Fruit fly (Drosophila melanogaster) whole organism, embryonic: Measurements from ENCODE around the gene CG10801.

Experiments used
- Bgb ChIP-seq: fragments of 200-800 bp; sonication (Bioruptor generic); IDR thresholded peaks from 2 replicates; pipeline ENCODE4 v1.3.6; 2022; ENCODE audit warnings: missing biosample characterization, missing genetic modification characterization; ENCODE audit not compliant: partially characterized antibody
- Bteb2 ChIP-seq: fragments of 200-800 bp; sonication (Bioruptor generic); optimal IDR thresholded peaks from 2 replicates; lab custom pipeline; 2016; ENCODE audit warnings: missing biosample characterization, missing genetic modification characterization
- CG1024 ChIP-seq: fragments of 200-800 bp; sonication (Bioruptor generic); IDR thresholded peaks from 2 replicates; pipeline ENCODE4 v1.3.6; 2022; ENCODE audit warnings: missing biosample characterization, missing genetic modification characterization
- CG10366 ChIP-seq: fragments of 200-800 bp; sonication (Bioruptor generic); IDR thresholded peaks from 2 replicates; pipeline ENCODE4 v1.3.6; 2022; ENCODE audit warnings: missing biosample characterization, missing genetic modification characterization
- CG10543 ChIP-seq: fragments of 200-800 bp; sonication (Bioruptor generic); optimal IDR thresholded peaks from 3 replicates; lab custom pipeline; 2017; ENCODE audit warnings: missing biosample characterization, mild to moderate bottlenecking, missing genetic modification characterization, moderate library complexity
- CG11456 ChIP-seq: fragments of 200-800 bp; sonication (Bioruptor generic); IDR thresholded peaks from 3 replicates; pipeline ENCODE4 v1.3.6; 2022; ENCODE audit warnings: missing biosample characterization, missing genetic modification characterization
- CG12071 ChIP-seq: fragments of 200-800 bp; sonication (Bioruptor generic); optimal IDR thresholded peaks from 3 replicates; lab custom pipeline; 2018; ENCODE audit warnings: missing biosample characterization, mild to moderate bottlenecking, missing genetic modification characterization
- CG12219 ChIP-seq: fragments of 200-800 bp; sonication (Bioruptor generic); optimal IDR thresholded peaks from 3 replicates; lab custom pipeline; 2018; ENCODE audit warnings: missing biosample characterization, mild to moderate bottlenecking, missing genetic modification characterization
- CG14050 ChIP-seq: fragments of 200-800 bp; sonication (Bioruptor generic); IDR thresholded peaks from 3 replicates; pipeline ENCODE4 v1.3.6; 2022; ENCODE audit warnings: missing biosample characterization, missing genetic modification characterization
- CG15479 ChIP-seq: fragments of 200-800 bp; sonication (Bioruptor generic); optimal IDR thresholded peaks from 3 replicates; lab custom pipeline; 2019; ENCODE audit warnings: missing biosample characterization, mild to moderate bottlenecking, missing genetic modification characterization, moderate library complexity
- CG15514 ChIP-seq: fragments of 200-800 bp; sonication (Bioruptor generic); optimal IDR thresholded peaks from 3 replicates; lab custom pipeline; 2017; ENCODE audit warnings: missing biosample characterization, missing genetic modification characterization, mild to moderate bottlenecking, moderate library complexity, missing genetic modification reagents
- CG1647 ChIP-seq: fragments of 200-800 bp; sonication (Bioruptor generic); optimal IDR thresholded peaks from 3 replicates; lab custom pipeline; 2016; ENCODE audit warnings: missing biosample characterization, missing genetic modification characterization
- CG17186 ChIP-seq: fragments of 200-800 bp; sonication (Bioruptor generic); optimal IDR thresholded peaks from 3 replicates; lab custom pipeline; 2017; ENCODE audit warnings: missing biosample characterization, missing genetic modification reagents, missing genetic modification characterization
- CG17328 ChIP-seq: fragments of 200-800 bp; sonication (Bioruptor generic); IDR thresholded peaks from 2 replicates; pipeline ENCODE4 v1.3.6; 2022; ENCODE audit warnings: missing biosample characterization, missing genetic modification characterization
- CG17385 ChIP-seq: fragments of 200-800 bp; sonication (Bioruptor generic); optimal IDR thresholded peaks from 3 replicates; lab custom pipeline; 2018; ENCODE audit warnings: missing biosample characterization, mild to moderate bottlenecking, missing genetic modification characterization
- CG18262 ChIP-seq: fragments of 200-800 bp; optimal IDR thresholded peaks from 3 replicates; lab custom pipeline; 2019; ENCODE audit warnings: missing biosample characterization, mild to moderate bottlenecking, missing genetic modification characterization, moderate library complexity
- CG18476 ChIP-seq: fragments of 200-800 bp; sonication (Bioruptor generic); optimal IDR thresholded peaks from 2 replicates; lab custom pipeline; 2016; ENCODE audit warnings: missing biosample characterization, mild to moderate bottlenecking, missing genetic modification characterization
- CG32767 ChIP-seq: fragments of 200-800 bp; sonication (Bioruptor generic); IDR thresholded peaks from 2 replicates; pipeline ENCODE4 v1.3.6; 2022; ENCODE audit warnings: missing biosample characterization, missing genetic modification characterization
- CG33213 ChIP-seq: fragments of 200-800 bp; sonication (Bioruptor generic); optimal IDR thresholded peaks from 3 replicates; lab custom pipeline; 2016; ENCODE audit warnings: missing biosample characterization, missing genetic modification characterization
- CG3726 ChIP-seq: fragments of 200-800 bp; sonication (Bioruptor generic); IDR thresholded peaks from 3 replicates; pipeline ENCODE4, ENCODE4 v1.3.6; 2022; ENCODE audit warnings: missing biosample characterization, missing genetic modification characterization
- CG3995 ChIP-seq: fragments of 200-800 bp; sonication (Bioruptor generic); optimal IDR thresholded peaks from 3 replicates; lab custom pipeline; 2016; ENCODE audit warnings: missing biosample characterization, missing genetic modification characterization
- CG5245 ChIP-seq: fragments of 200-800 bp; sonication (Bioruptor generic); optimal IDR thresholded peaks from 3 replicates; lab custom pipeline; 2016; ENCODE audit warnings: missing biosample characterization, missing genetic modification characterization
- CG5953 ChIP-seq: fragments of 200-800 bp; sonication (Bioruptor generic); IDR thresholded peaks from 2 replicates; pipeline ENCODE4 v1.3.6; 2022; ENCODE audit warnings: missing biosample characterization, missing genetic modification characterization
- CG6272 ChIP-seq: fragments of 200-800 bp; sonication (Bioruptor generic); IDR thresholded peaks from 2 replicates; pipeline ENCODE4 v1.3.6; 2022; ENCODE audit warnings: missing biosample characterization, missing genetic modification characterization
- CG6791 ChIP-seq: fragments of 200-800 bp; sonication (Bioruptor generic); IDR thresholded peaks from 3 replicates; pipeline ENCODE4 v1.3.6; 2022; ENCODE audit warnings: missing biosample characterization, missing genetic modification characterization; ENCODE audit not compliant: partially characterized antibody
- CG7372 ChIP-seq: fragments of 200-800 bp; sonication (Bioruptor generic); IDR thresholded peaks from 2 replicates; pipeline ENCODE4 v1.3.6; 2022; ENCODE audit warnings: missing biosample characterization, missing genetic modification characterization
- CG8089 ChIP-seq: fragments of 200-800 bp; sonication (Bioruptor generic); optimal IDR thresholded peaks from 3 replicates; lab custom pipeline; 2016; ENCODE audit warnings: missing biosample characterization, missing genetic modification characterization
- CG9876 ChIP-seq: fragments of 200-800 bp; sonication (Bioruptor generic); optimal IDR thresholded peaks from 2 replicates; lab custom pipeline; 2016; ENCODE audit warnings: missing biosample characterization, missing genetic modification characterization
- Dref ChIP-seq: fragments of 200-800 bp; sonication (Bioruptor generic); IDR thresholded peaks from 2 replicates; pipeline ENCODE4 v1.3.6; 2022; ENCODE audit warnings: missing biosample characterization, missing genetic modification characterization
- HLH54F ChIP-seq: fragments of 200-800 bp; sonication (Bioruptor generic); optimal IDR thresholded peaks from 3 replicates; lab custom pipeline; 2016; ENCODE audit warnings: missing biosample characterization, missing genetic modification characterization
- Hmx ChIP-seq: fragments of 200-800 bp; sonication (Bioruptor generic); optimal IDR thresholded peaks from 2 replicates; lab custom pipeline; 2016; ENCODE audit warnings: missing biosample characterization, missing genetic modification characterization
- Mad ChIP-seq: fragments of 200-800 bp; sonication (Bioruptor generic); optimal IDR thresholded peaks from 2 replicates; lab custom pipeline; 2016; ENCODE audit warnings: missing biosample characterization, missing genetic modification characterization
- Poxn ChIP-seq: fragments of 200-800 bp; sonication (Bioruptor generic); IDR thresholded peaks from 2 replicates; pipeline ENCODE4 v1.3.6; 2022; ENCODE audit warnings: missing biosample characterization, missing genetic modification characterization
- Side ChIP-seq: fragments of 200-800 bp; sonication (Bioruptor generic); optimal IDR thresholded peaks from 2 replicates; lab custom pipeline; 2016; ENCODE audit warnings: missing biosample characterization, missing genetic modification characterization
- Sry-β ChIP-seq: fragments of 200-800 bp; sonication (Bioruptor generic); optimal IDR thresholded peaks from 2 replicates; lab custom pipeline; 2018; ENCODE audit warnings: missing biosample characterization, mild to moderate bottlenecking, missing genetic modification characterization, moderate library complexity
- br ChIP-seq: fragments of >200 bp; optimal IDR thresholded peaks from 2 replicates; lab custom pipeline; 2017
- chif ChIP-seq, 2 experiments: fragments of 200-800 bp; sonication (Bioruptor generic); optimal IDR thresholded peaks; 3 replicates each; lab custom pipeline; 2016; ENCODE audit warnings: missing biosample characterization in 2 of 2, missing genetic modification characterization in 2 of 2
- chm ChIP-seq: fragments of 200-800 bp; sonication (Bioruptor generic); IDR thresholded peaks from 2 replicates; pipeline ENCODE4 v1.3.6; 2022; ENCODE audit warnings: missing biosample characterization, missing genetic modification characterization
- corto ChIP-seq: fragments of 200-800 bp; sonication (Bioruptor generic); optimal IDR thresholded peaks from 2 replicates; lab custom pipeline; 2016; ENCODE audit warnings: missing biosample characterization, mild to moderate bottlenecking, missing genetic modification characterization, moderate library complexity
- hb ChIP-seq: fragments of 200-800 bp; sonication (Bioruptor generic); IDR thresholded peaks from 3 replicates; pipeline ENCODE4 v1.3.6; 2022; ENCODE audit warnings: missing biosample characterization, missing genetic modification characterization; ENCODE audit not compliant: partially characterized antibody
- insv ChIP-seq, 2 experiments: fragments of 200-800 bp; sonication (Bioruptor generic); optimal IDR thresholded peaks; 3 replicates each; lab custom pipeline; 2016 to 2018; ENCODE audit warnings: missing biosample characterization in 2 of 2, missing genetic modification characterization in 2 of 2
- inv ChIP-seq: fragments of 200-800 bp; sonication (Bioruptor generic); IDR thresholded peaks from 2 replicates; pipeline ENCODE4 v1.3.6; 2022; ENCODE audit warnings: missing biosample characterization, missing genetic modification characterization; ENCODE audit not compliant: partially characterized antibody
- jigr1 ChIP-seq: fragments of 200-800 bp; sonication (Bioruptor generic); IDR thresholded peaks from 3 replicates; pipeline ENCODE4 v1.3.6; 2022; ENCODE audit warnings: missing biosample characterization, missing genetic modification characterization
- kay ChIP-seq: fragments of 200-800 bp; sonication (Bioruptor generic); optimal IDR thresholded peaks from 2 replicates; lab custom pipeline; 2016; ENCODE audit warnings: missing biosample characterization, missing genetic modification characterization
- lmd ChIP-seq: fragments of 200-800 bp; sonication (Bioruptor generic); IDR thresholded peaks from 2 replicates; pipeline ENCODE4 v1.3.6; 2022; ENCODE audit warnings: missing biosample characterization, missing genetic modification characterization
- peb ChIP-seq: fragments of 200-800 bp; sonication (Bioruptor generic); IDR thresholded peaks from 2 replicates; pipeline ENCODE4 v1.3.6; 2022; ENCODE audit warnings: missing biosample characterization, missing genetic modification characterization
- pzg ChIP-seq: fragments of 200-800 bp; sonication (Bioruptor generic); optimal IDR thresholded peaks from 3 replicates; lab custom pipeline; 2018; ENCODE audit warnings: missing biosample characterization, mild to moderate bottlenecking, missing genetic modification characterization, moderate library complexity
- sens-2 ChIP-seq: fragments of 200-800 bp; sonication (Bioruptor generic); IDR thresholded peaks from 2 replicates; pipeline ENCODE4 v1.3.6; 2022; ENCODE audit warnings: missing biosample characterization, missing genetic modification characterization
- sim ChIP-seq: fragments of 200-800 bp; sonication (Bioruptor generic); IDR thresholded peaks from 2 replicates; pipeline ENCODE4 v1.3.6; 2022; ENCODE audit warnings: missing biosample characterization, missing genetic modification characterization
- tap ChIP-seq: fragments of 200-800 bp; optimal IDR thresholded peaks from 3 replicates; lab custom pipeline; 2019; ENCODE audit warnings: missing biosample characterization, mild to moderate bottlenecking, missing genetic modification characterization, moderate library complexity
- vfl ChIP-seq: fragments of 200-800 bp; sonication (Bioruptor generic); optimal IDR thresholded peaks from 2 replicates; lab custom pipeline; 2016; ENCODE audit warnings: missing biosample characterization, missing genetic modification characterization
- zen2 ChIP-seq: fragments of 200-800 bp; sonication (Bioruptor generic); IDR thresholded peaks from 3 replicates; pipeline ENCODE4 v1.3.6; 2022; ENCODE audit warnings: missing biosample characterization, missing genetic modification characterization; ENCODE audit not compliant: partially characterized antibody

Gene CG10801

dm6 chrX:3427614-3427965 lies 32.8 kb upstream of the CG10801 start (continued):
- TF ChIP-seq CG12219 (GFP tag; lab: Kevin White, UChicago) (no peak), chm (GFP tag; lab: Robert Waterston, UW) (peak; percentile 84), zen2 (GFP tag; lab: Robert Waterston, UW) (no peak), kay (GFP tag; lab: Kevin White, UChicago) (peak; percentile 13), vfl (GFP tag; lab: Kevin White, UChicago) (peak; percentile 34), CG1024 (peak; percentile 67; the same call in 1 of the 2 replicates), insv (GFP tag; optimal IDR thresholded peaks at IDR 0.05; lab: Kevin White, UChicago) (no peak), CG12071 (GFP tag; lab: Kevin White, UChicago) (no peak), CG11456 (GFP tag; lab: Robert Waterston, UW) (peak; percentile 57; the same call in 1 of the 3 replicates), Dref (GFP tag; lab: Robert Waterston, UW) (no peak), CG15514 (no peak), Bgb (GFP tag; lab: Robert Waterston, UW) (no peak), Hmx (no peak), Sry-β (GFP tag; lab: Kevin White, UChicago) (no peak), CG17186 (no peak), tap (tag; lab: Kevin White, UChicago) (peak; percentile 27), hb (GFP tag; lab: Robert Waterston, UW) (no peak), br (lab: Kevin White, UChicago) (no peak), CG6272 (GFP tag; lab: Robert Waterston, UW) (peak; percentile 54), chif (GFP tag; optimal IDR thresholded peaks at IDR 0.05; lab: Kevin White, UChicago) (peak; percentile 85 to 91), lmd (GFP tag; lab: Robert Waterston, UW) (peak; percentile 72), jigr1 (GFP tag; lab: Robert Waterston, UW) (no peak), CG18476 (GFP tag; lab: Kevin White, UChicago) (no peak), CG7372 (GFP tag; lab: Robert Waterston, UW) (0 out of 2 replicates have a peak, but pooled peaks have one; percentile 24), HLH54F (GFP tag; lab: Kevin White, UChicago) (peak; percentile 26), sim (GFP tag; lab: Robert Waterston, UW) (0 out of 2 replicates have a peak, but pooled peaks have one; percentile 49), sens-2 (peak; percentile 48), Mad (GFP tag; lab: Kevin White, UChicago) (peak; percentile 50), peb (GFP tag; lab: Robert Waterston, UW) (peak; percentile 56; the same call in 1 of the 2 replicates), CG15479 (GFP tag; lab: Kevin White, UChicago) (peak; percentile 71), Side (GFP tag; lab: Kevin White, UChicago) (peak; percentile 67), CG17328 (peak; percentile 93), CG18262 (peak; percentile 91), CG14050 (peak; percentile 22; the same call in 1 of the 3 replicates), CG6791 (no peak), corto (GFP tag; lab: Kevin White, UChicago) (peak; percentile 71), CG5245 (GFP tag; lab: Kevin White, UChicago) (peak; percentile 41), CG9876 (GFP tag; lab: Kevin White, UChicago) (peak; percentile 61), CG1647 (GFP tag; lab: Kevin White, UChicago) (no peak), CG5953 (peak; percentile 56; the same call in 1 of the 2 replicates), CG3995 (no peak), CG17385 (GFP tag; lab: Kevin White, UChicago) (peak; percentile 59), CG32767 (GFP tag; lab: Robert Waterston, UW) (no peak; the same call in 1 of the 2 replicates), pzg (GFP tag; lab: Kevin White, UChicago) (no peak), CG33213 (GFP tag; lab: Kevin White, UChicago) (peak; percentile 33), CG8089 (peak; percentile 68), CG10543 (no peak), Poxn (GFP tag; lab: Robert Waterston, UW) (no peak), Bteb2 (GFP tag; lab: Kevin White, UChicago) (peak; percentile 60), inv (GFP tag; lab: Robert Waterston, UW) (no peak), CG10366 (peak; percentile 69), CG3726 (peak; percentile 71; the same call in 2 of the 3 replicates)
